Fruit fly (Drosophila melanogaster) whole organism, embryonic: ENCODE data around the gene Cyp310a1.

ENCODE experiments used
- Atf-2 ChIP-seq: fragments of 200-800 bp; sonication (Bioruptor generic); optimal IDR thresholded peaks from 2 replicates; lab custom pipeline; 2016; ENCODE audit warnings: missing biosample characterization, missing genetic modification characterization
- Awh ChIP-seq: fragments of 200-800 bp; sonication (Bioruptor generic); IDR thresholded peaks from 2 replicates; pipeline ENCODE4, ENCODE4 v1.3.6; 2022; ENCODE audit warnings: missing biosample characterization, missing genetic modification characterization
- BEAF-32 ChIP-seq: fragments of 200-800 bp; sonication (Bioruptor generic); optimal IDR thresholded peaks from 3 replicates; lab custom pipeline; 2017; ENCODE audit warnings: missing biosample characterization, missing genetic modification characterization, mild to moderate bottlenecking, moderate library complexity, missing genetic modification reagents
- Bdp1 ChIP-seq: fragments of 200-800 bp; sonication (Bioruptor generic); optimal IDR thresholded peaks from 3 replicates; lab custom pipeline; 2016; ENCODE audit warnings: missing biosample characterization, missing genetic modification characterization
- CG10366 ChIP-seq: fragments of 200-800 bp; sonication (Bioruptor generic); IDR thresholded peaks from 2 replicates; pipeline ENCODE4 v1.3.6; 2022; ENCODE audit warnings: missing biosample characterization, missing genetic modification characterization
- CG11504 ChIP-seq: fragments of 200-800 bp; sonication (Bioruptor generic); optimal IDR thresholded peaks from 3 replicates; lab custom pipeline; 2019; ENCODE audit warnings: missing biosample characterization, mild to moderate bottlenecking, missing genetic modification characterization, moderate library complexity
- CG11696 ChIP-seq: fragments of 200-800 bp; sonication (Bioruptor generic); IDR thresholded peaks from 2 replicates; pipeline ENCODE4 v1.3.6; 2022; ENCODE audit warnings: missing biosample characterization, missing genetic modification characterization
- CG12155 ChIP-seq: fragments of 200-800 bp; sonication (Bioruptor generic); optimal IDR thresholded peaks from 3 replicates; lab custom pipeline; 2016; ENCODE audit warnings: missing biosample characterization, missing genetic modification characterization
- CG12299 ChIP-seq: fragments of 200-800 bp; sonication (Bioruptor generic); optimal IDR thresholded peaks from 2 replicates; lab custom pipeline; 2018; ENCODE audit warnings: missing biosample characterization, mild to moderate bottlenecking, missing genetic modification characterization
- CG12659 ChIP-seq: fragments of 200-800 bp; sonication (Bioruptor generic); optimal IDR thresholded peaks from 3 replicates; lab custom pipeline; 2017; ENCODE audit warnings: mild to moderate bottlenecking, missing biosample characterization, missing genetic modification reagents, missing genetic modification characterization
- CG1832 ChIP-seq: fragments of 200-800 bp; sonication (Bioruptor generic); optimal IDR thresholded peaks from 2 replicates; lab custom pipeline; 2017; ENCODE audit warnings: missing biosample characterization, mild to moderate bottlenecking, missing genetic modification characterization, inconsistent platforms
- CG2678 ChIP-seq: fragments of 200-800 bp; sonication (Bioruptor generic); optimal IDR thresholded peaks from 3 replicates; lab custom pipeline; 2019; ENCODE audit warnings: missing biosample characterization, mild to moderate bottlenecking, missing genetic modification characterization, moderate library complexity
- CG30431 ChIP-seq: fragments of 200-800 bp; sonication (Bioruptor generic); optimal IDR thresholded peaks from 2 replicates; lab custom pipeline; 2017; ENCODE audit warnings: missing biosample characterization, missing genetic modification characterization
- CG31224 ChIP-seq: fragments of 200-800 bp; sonication (Bioruptor generic); IDR thresholded peaks from 2 replicates; pipeline ENCODE4 v1.3.6; 2022; ENCODE audit warnings: missing biosample characterization, missing genetic modification characterization
- CG6254 ChIP-seq: fragments of 200-800 bp; sonication (Bioruptor generic); optimal IDR thresholded peaks from 3 replicates; lab custom pipeline; 2017; ENCODE audit warnings: mild to moderate bottlenecking, missing biosample characterization, missing genetic modification reagents, missing genetic modification characterization
- CG7745 ChIP-seq: fragments of 200-800 bp; sonication (Bioruptor generic); optimal IDR thresholded peaks from 2 replicates; lab custom pipeline; 2018; ENCODE audit warnings: missing biosample characterization, mild to moderate bottlenecking, missing genetic modification characterization, moderate library complexity
- CG8388 ChIP-seq: fragments of 200-800 bp; sonication (Bioruptor generic); optimal IDR thresholded peaks from 2 replicates; lab custom pipeline; 2019; ENCODE audit warnings: missing biosample characterization, mild to moderate bottlenecking, missing genetic modification characterization, moderate library complexity
- CkIIα-i1 ChIP-seq: fragments of 200-800 bp; sonication (Bioruptor generic); IDR thresholded peaks from 2 replicates; pipeline ENCODE4 v1.3.6; 2022; ENCODE audit warnings: missing biosample characterization, missing genetic modification characterization
- Drgx ChIP-seq: fragments of 200-800 bp; sonication (Bioruptor generic); IDR thresholded peaks from 2 replicates; pipeline ENCODE4 v1.3.6; 2022; ENCODE audit warnings: missing biosample characterization, missing genetic modification characterization
- Fer1 ChIP-seq: fragments of 200-800 bp; sonication (Bioruptor generic); optimal IDR thresholded peaks from 2 replicates; lab custom pipeline; 2017; ENCODE audit warnings: missing biosample characterization, mild to moderate bottlenecking, missing genetic modification characterization
- H15 ChIP-seq: fragments of 200-800 bp; sonication (Bioruptor generic); IDR thresholded peaks from 3 replicates; pipeline ENCODE4 v1.3.6; 2022; ENCODE audit warnings: missing biosample characterization, missing genetic modification characterization
- HLH4C ChIP-seq: fragments of 200-800 bp; sonication (Bioruptor generic); IDR thresholded peaks from 3 replicates; pipeline ENCODE4 v1.3.6; 2022; ENCODE audit warnings: missing biosample characterization, missing genetic modification characterization; ENCODE audit not compliant: partially characterized antibody
- HLHmδ ChIP-seq: fragments of 200-800 bp; sonication (Bioruptor generic); optimal IDR thresholded peaks from 2 replicates; lab custom pipeline; 2018; ENCODE audit warnings: missing biosample characterization, mild to moderate bottlenecking, missing genetic modification characterization, moderate library complexity
- HmgZ ChIP-seq: fragments of 200-800 bp; sonication (Bioruptor generic); optimal IDR thresholded peaks from 2 replicates; lab custom pipeline; 2018; ENCODE audit warnings: missing biosample characterization, mild to moderate bottlenecking, missing genetic modification characterization
- Jarid2 ChIP-seq: fragments of 200-800 bp; sonication (Bioruptor generic); optimal IDR thresholded peaks from 3 replicates; lab custom pipeline; 2017; ENCODE audit warnings: mild to moderate bottlenecking, missing biosample characterization, missing genetic modification reagents, missing genetic modification characterization
- Med ChIP-seq: fragments of 200-800 bp; sonication (Bioruptor generic); peaks from one replicate; lab custom pipeline; 2016; ENCODE audit warnings: missing biosample characterization, missing genetic modification characterization, mild to moderate bottlenecking, inconsistent platforms, moderate library complexity
- Optix ChIP-seq: fragments of 200-800 bp; sonication (Bioruptor generic); IDR thresholded peaks from 3 replicates; pipeline ENCODE4 v1.3.6; 2022; ENCODE audit warnings: missing biosample characterization, missing genetic modification characterization
- amos ChIP-seq: fragments of 200-800 bp; sonication (Bioruptor generic); IDR thresholded peaks from 2 replicates; pipeline ENCODE4 v1.3.6; 2022; ENCODE audit warnings: missing biosample characterization, missing genetic modification characterization; ENCODE audit not compliant: partially characterized antibody
- bsh ChIP-seq, 2 experiments: fragments of 200-800 bp; sonication (Bioruptor generic); optimal IDR thresholded peaks; 2 replicates each; lab custom pipeline; 2017 to 2018; ENCODE audit warnings: mild to moderate bottlenecking in 2 of 2, missing biosample characterization in 2 of 2, missing genetic modification characterization in 2 of 2, moderate library complexity in 1 of 2
- btn ChIP-seq: fragments of 200-800 bp; sonication (Bioruptor generic); optimal IDR thresholded peaks from 2 replicates; lab custom pipeline; 2016; ENCODE audit warnings: missing biosample characterization, missing genetic modification characterization
- ci ChIP-seq: fragments of 200-800 bp; sonication (Bioruptor generic); IDR thresholded peaks from 3 replicates; pipeline ENCODE4 v1.3.6; 2022; ENCODE audit warnings: missing biosample characterization, missing genetic modification characterization
- dati ChIP-seq: fragments of 200-800 bp; sonication (Bioruptor generic); IDR thresholded peaks from 2 replicates; pipeline ENCODE4 v1.3.6; 2022; ENCODE audit warnings: missing biosample characterization, missing genetic modification characterization
- fd102C ChIP-seq: fragments of 200-800 bp; sonication (Bioruptor generic); optimal IDR thresholded peaks from 2 replicates; lab custom pipeline; 2018; ENCODE audit warnings: missing biosample characterization, mild to moderate bottlenecking, missing genetic modification characterization, moderate library complexity
- fd96Cb ChIP-seq: fragments of 200-800 bp; sonication (Bioruptor generic); optimal IDR thresholded peaks from 2 replicates; lab custom pipeline; 2018; ENCODE audit warnings: missing biosample characterization, mild to moderate bottlenecking, missing genetic modification characterization, moderate library complexity
- gem ChIP-seq: fragments of 200-800 bp; sonication (Bioruptor generic); optimal IDR thresholded peaks from 2 replicates; lab custom pipeline; 2019; ENCODE audit warnings: missing biosample characterization, mild to moderate bottlenecking, missing genetic modification characterization, moderate library complexity
- inv ChIP-seq: fragments of 200-800 bp; sonication (Bioruptor generic); IDR thresholded peaks from 2 replicates; pipeline ENCODE4 v1.3.6; 2022; ENCODE audit warnings: missing biosample characterization, missing genetic modification characterization; ENCODE audit not compliant: partially characterized antibody
- nom ChIP-seq: fragments of 200-800 bp; sonication (Bioruptor generic); optimal IDR thresholded peaks from 2 replicates; lab custom pipeline; 2017; ENCODE audit warnings: missing biosample characterization, missing genetic modification characterization, mild to moderate bottlenecking, moderate library complexity, missing genetic modification reagents
- oc ChIP-seq: fragments of 200-800 bp; sonication (Bioruptor generic); optimal IDR thresholded peaks from 2 replicates; lab custom pipeline; 2018; ENCODE audit warnings: missing biosample characterization, mild to moderate bottlenecking, missing genetic modification characterization, moderate library complexity
- phol ChIP-seq: fragments of 200-800 bp; sonication (Bioruptor generic); optimal IDR thresholded peaks from 3 replicates; lab custom pipeline; 2018; ENCODE audit warnings: missing biosample characterization, mild to moderate bottlenecking, missing genetic modification characterization, moderate library complexity
- pum ChIP-seq: fragments of 200-800 bp; sonication (Bioruptor generic); optimal IDR thresholded peaks from 2 replicates; lab custom pipeline; 2016; ENCODE audit warnings: missing biosample characterization, missing genetic modification characterization
- row ChIP-seq: fragments of 200-800 bp; sonication (Bioruptor generic); IDR thresholded peaks from 3 replicates; pipeline ENCODE4 v1.3.6; 2022; ENCODE audit warnings: missing biosample characterization, missing genetic modification characterization
- run ChIP-seq: fragments of 200-800 bp; sonication (Bioruptor generic); optimal IDR thresholded peaks from 3 replicates; lab custom pipeline; 2018; ENCODE audit warnings: missing biosample characterization, mild to moderate bottlenecking, missing genetic modification characterization
- sens ChIP-seq: fragments of 200-800 bp; sonication (Bioruptor generic); peaks from one replicate; lab custom pipeline; 2016; ENCODE audit warnings: missing biosample characterization, missing genetic modification characterization
- seq ChIP-seq: fragments of 200-800 bp; sonication (Bioruptor generic); IDR thresholded peaks from 2 replicates; pipeline ENCODE4 v1.3.6; 2022; ENCODE audit warnings: missing biosample characterization, missing genetic modification characterization
- sna ChIP-seq: fragments of 200-800 bp; sonication (Bioruptor generic); IDR thresholded peaks from 2 replicates; pipeline ENCODE4 v1.3.6; 2022; ENCODE audit warnings: missing biosample characterization, missing genetic modification characterization; ENCODE audit not compliant: partially characterized antibody
- stc ChIP-seq: fragments of 200-800 bp; sonication (Bioruptor generic); IDR thresholded peaks from 2 replicates; pipeline ENCODE4 v1.3.6; 2022; ENCODE audit warnings: missing biosample characterization, missing genetic modification characterization
- yki ChIP-seq: fragments of >200 bp; optimal IDR thresholded peaks from 3 replicates; lab custom pipeline; 2018

Cyp310a1 gene

dm6 chr2L:18629144-18629543 lies 23.7 kb downstream of the Cyp310a1 start (continued):
- peak; percentile 76 for TF ChIP-seq CG1832 (GFP tag; lab: Kevin White, UChicago)
- TF ChIP-seq stc: no peak
- no peak for TF ChIP-seq btn (GFP tag; lab: Kevin White, UChicago)
- no peak for TF ChIP-seq CG11696 (GFP tag; lab: Robert Waterston, UW)

- TF ChIP-seq BEAF-32 (GFP tag; lab: Kevin White, UChicago) (no peak), dati (GFP tag; lab: Robert Waterston, UW) (no peak), CG30431 (no peak), gem (tag; lab: Kevin White, UChicago) (peak; percentile 11), CG11504 (tag; lab: Kevin White, UChicago) (peak; percentile 5), phol (tag; lab: Kevin White, UChicago) (peak; percentile 1), fd102C (GFP tag; lab: Kevin White, UChicago) (no peak), Med (GFP tag; lab: Kevin White, UChicago) (peak; percentile 43), nom (peak; percentile 18), Awh (GFP tag; lab: Robert Waterston, UW) (0 out of 2 replicates have a peak, but pooled peaks have one; percentile 4), row (GFP tag; lab: Robert Waterston, UW) (peak; percentile 31; the same call in 1 of the 3 replicates), Drgx (GFP tag; lab: Robert Waterston, UW) (peak; percentile 82), sens (GFP tag; lab: Kevin White, UChicago) (peak; percentile 69), ci (GFP tag; lab: Robert Waterston, UW) (0 out of 3 replicates have a peak, but pooled peaks have one; percentile 9)
- TF ChIP-seq, all 482 proteins: peak for 10
These were observed 24.7 kb downstream of the Cyp310a1 start for dm6 chr2L:18628104-18628503.

- TF ChIP-seq CG7745 (peak; percentile 42), yki (lab: Kevin White, UChicago) (no peak), pum (GFP tag; lab: Kevin White, UChicago) (peak; percentile 61), H15 (GFP tag; lab: Robert Waterston, UW) (no peak), HLHmδ (GFP tag; lab: Kevin White, UChicago) (no peak), Bdp1 (GFP tag; lab: Kevin White, UChicago) (peak; percentile 82), oc (tag; lab: Kevin White, UChicago) (peak; percentile 93), CkIIα-i1 (0 out of 2 replicates have a peak, but pooled peaks have one; percentile 26), seq (GFP tag; lab: Robert Waterston, UW) (peak; percentile 81; the same call in 1 of the 2 replicates), nom (no peak), CG10366 (GFP tag; lab: Robert Waterston, UW) (peak; percentile 39; the same call in 1 of the 2 replicates), run (tag; lab: Kevin White, UChicago) (peak; percentile 84), Fer1 (peak; percentile 91), CG12659 (peak; percentile 86), CG8388 (GFP tag; lab: Kevin White, UChicago) (peak; percentile 47), HmgZ (tag; lab: Kevin White, UChicago) (peak; percentile 80), CG31224 (GFP tag; lab: Robert Waterston, UW) (peak; percentile 50; the same call in 1 of the 2 replicates), CG6254 (GFP tag; lab: Kevin White, UChicago) (peak; percentile 74), Optix (GFP tag; lab: Robert Waterston, UW) (peak; percentile 60; the same call in 2 of the 3 replicates), fd96Cb (tag; lab: Kevin White, UChicago) (peak; percentile 36), Atf-2 (peak; percentile 81), HLH4C (GFP tag; lab: Robert Waterston, UW) (no peak), sna (GFP tag; lab: Robert Waterston, UW) (no peak), inv (no peak), CG2678 (tag; lab: Kevin White, UChicago) (peak; percentile 87), CG12155 (peak; percentile 57), bsh (GFP tag; optimal IDR thresholded peaks at IDR 0.05; lab: Kevin White, UChicago) (peak in 1 of 2 experiments; percentile 84), amos (GFP tag; lab: Robert Waterston, UW) (no peak), CG12299 (tag; lab: Kevin White, UChicago) (peak; percentile 83), Jarid2 (GFP tag; lab: Kevin White, UChicago) (peak; percentile 64)
These were observed 25.8 kb downstream of the Cyp310a1 start for dm6 chr2L:18626987-18627386.
